Fruit fly (Drosophila melanogaster) whole organism, embryonic: ENCODE data around the gene CG9222.

Source experiments
- Antp ChIP-seq: fragments of 200-800 bp; sonication (Bioruptor generic); optimal IDR thresholded peaks from 3 replicates; lab custom pipeline; 2016; ENCODE audit warnings: missing biosample characterization, missing genetic modification characterization
- Bdp1 ChIP-seq: fragments of 200-800 bp; sonication (Bioruptor generic); optimal IDR thresholded peaks from 3 replicates; lab custom pipeline; 2016; ENCODE audit warnings: missing biosample characterization, missing genetic modification characterization
- CG10147 ChIP-seq: fragments of 200-800 bp; sonication (Bioruptor generic); optimal IDR thresholded peaks from 2 replicates; lab custom pipeline; 2019; ENCODE audit warnings: missing biosample characterization, mild to moderate bottlenecking, missing genetic modification characterization, moderate library complexity
- CG11723 ChIP-seq: fragments of 200-800 bp; sonication (Bioruptor generic); optimal IDR thresholded peaks from 2 replicates; lab custom pipeline; 2017; ENCODE audit warnings: missing biosample characterization, mild to moderate bottlenecking, missing genetic modification characterization
- CG12104 ChIP-seq: fragments of 200-800 bp; sonication (Bioruptor generic); optimal IDR thresholded peaks from 3 replicates; lab custom pipeline; 2016; ENCODE audit warnings: missing biosample characterization, missing genetic modification characterization
- CG12299 ChIP-seq: fragments of 200-800 bp; sonication (Bioruptor generic); optimal IDR thresholded peaks from 2 replicates; lab custom pipeline; 2018; ENCODE audit warnings: missing biosample characterization, mild to moderate bottlenecking, missing genetic modification characterization
- CG1233 ChIP-seq: fragments of 200-800 bp; sonication (Bioruptor generic); optimal IDR thresholded peaks from 4 replicates; lab custom pipeline; 2018; ENCODE audit warnings: missing biosample characterization, mild to moderate bottlenecking, missing genetic modification characterization
- CG12659 ChIP-seq: fragments of 200-800 bp; sonication (Bioruptor generic); optimal IDR thresholded peaks from 3 replicates; lab custom pipeline; 2017; ENCODE audit warnings: mild to moderate bottlenecking, missing biosample characterization, missing genetic modification reagents, missing genetic modification characterization
- CG13424 ChIP-seq: fragments of 200-800 bp; sonication (Bioruptor generic); optimal IDR thresholded peaks from 2 replicates; lab custom pipeline; 2019; ENCODE audit warnings: missing biosample characterization, mild to moderate bottlenecking, missing genetic modification characterization, moderate library complexity
- CG15269 ChIP-seq: fragments of 200-800 bp; sonication (Bioruptor generic); optimal IDR thresholded peaks from 2 replicates; lab custom pipeline; 2018; ENCODE audit warnings: missing biosample characterization, mild to moderate bottlenecking, missing genetic modification characterization, moderate library complexity
- CG17802 ChIP-seq: fragments of 200-800 bp; sonication (Bioruptor generic); optimal IDR thresholded peaks from 2 replicates; lab custom pipeline; 2018; ENCODE audit warnings: missing biosample characterization, mild to moderate bottlenecking, missing genetic modification characterization, moderate library complexity
- CG18011 ChIP-seq: fragments of 200-800 bp; sonication (Bioruptor generic); optimal IDR thresholded peaks from 2 replicates; lab custom pipeline; 2017; ENCODE audit warnings: missing biosample characterization, missing genetic modification characterization, mild to moderate bottlenecking, moderate library complexity, missing genotype
- CG18476 ChIP-seq: fragments of 200-800 bp; sonication (Bioruptor generic); optimal IDR thresholded peaks from 2 replicates; lab custom pipeline; 2016; ENCODE audit warnings: missing biosample characterization, mild to moderate bottlenecking, missing genetic modification characterization
- CG2120 ChIP-seq: fragments of 200-800 bp; sonication (Bioruptor generic); optimal IDR thresholded peaks from 3 replicates; lab custom pipeline; 2016; ENCODE audit warnings: missing biosample characterization, missing genetic modification characterization
- CG6654 ChIP-seq: fragments of 200-800 bp; sonication (Bioruptor generic); optimal IDR thresholded peaks from 2 replicates; lab custom pipeline; 2017; ENCODE audit warnings: missing biosample characterization, mild to moderate bottlenecking, missing genetic modification characterization
- CG7271 ChIP-seq: fragments of 200-800 bp; sonication (Bioruptor generic); optimal IDR thresholded peaks from 2 replicates; lab custom pipeline; 2018; ENCODE audit warnings: missing biosample characterization, mild to moderate bottlenecking, missing genetic modification characterization, moderate library complexity
- CG7556 ChIP-seq: fragments of 200-800 bp; sonication (Bioruptor generic); optimal IDR thresholded peaks from 2 replicates; lab custom pipeline; 2017; ENCODE audit warnings: missing biosample characterization, mild to moderate bottlenecking, missing genetic modification characterization
- CG8290 ChIP-seq, 3 experiments: fragments of 200-800 bp; sonication (Bioruptor generic); optimal IDR thresholded peaks; 2 replicates each; lab custom pipeline; 2016 to 2019; ENCODE audit warnings: missing biosample characterization in 3 of 3, missing genetic modification characterization in 3 of 3, mild to moderate bottlenecking in 2 of 3, moderate library complexity in 1 of 3
- Dll ChIP-seq: fragments of 200-800 bp; sonication (Bioruptor generic); IDR thresholded peaks from 4 replicates; pipeline ENCODE4 v1.3.6; 2022; ENCODE audit warnings: missing biosample characterization, missing genetic modification characterization; ENCODE audit not compliant: partially characterized antibody
- Elba2 ChIP-seq: fragments of 200-800 bp; sonication (Bioruptor generic); optimal IDR thresholded peaks from 3 replicates; lab custom pipeline; 2016; ENCODE audit warnings: missing biosample characterization, missing genetic modification characterization
- Gsc ChIP-seq: fragments of 200-800 bp; sonication (Bioruptor generic); IDR thresholded peaks from 2 replicates; pipeline ENCODE4 v1.3.6; 2022; ENCODE audit warnings: missing biosample characterization, missing genetic modification characterization
- Hr3 ChIP-seq: fragments of 200-800 bp; sonication (Bioruptor generic); optimal IDR thresholded peaks from 3 replicates; lab custom pipeline; 2016; ENCODE audit warnings: missing biosample characterization, missing genetic modification characterization
- Hr51 ChIP-seq, 2 experiments: fragments of 200-800 bp; sonication (Bioruptor generic); optimal IDR thresholded peaks; 2 replicates in 1 of 2; 3 replicates in 1 of 2; lab custom pipeline; 2016 to 2018; ENCODE audit warnings: missing biosample characterization in 2 of 2, missing genetic modification characterization in 2 of 2, mild to moderate bottlenecking in 1 of 2, moderate library complexity in 1 of 2
- Hsf ChIP-seq: fragments of 200-800 bp; sonication (Bioruptor generic); optimal IDR thresholded peaks from 3 replicates; lab custom pipeline; 2016; ENCODE audit warnings: missing biosample characterization, missing genetic modification characterization
- MESR4 ChIP-seq: fragments of 200-800 bp; sonication (Bioruptor generic); optimal IDR thresholded peaks from 2 replicates; lab custom pipeline; 2018; ENCODE audit warnings: missing biosample characterization, mild to moderate bottlenecking, missing genetic modification characterization, moderate library complexity
- NK7.1 ChIP-seq: fragments of 200-800 bp; sonication (Bioruptor generic); optimal IDR thresholded peaks from 3 replicates; lab custom pipeline; 2016; ENCODE audit warnings: missing biosample characterization, missing genetic modification characterization
- Taf1 ChIP-seq: fragments of 200-800 bp; sonication (Bioruptor generic); IDR thresholded peaks from 2 replicates; pipeline ENCODE4 v1.3.6; 2022; ENCODE audit warnings: missing biosample characterization, missing genetic modification characterization
- az2 ChIP-seq: fragments of 200-800 bp; sonication (Bioruptor generic); optimal IDR thresholded peaks from 3 replicates; lab custom pipeline; 2016; ENCODE audit warnings: missing biosample characterization, missing genetic modification characterization
- bcd ChIP-seq: fragments of 200-800 bp; sonication (Bioruptor generic); optimal IDR thresholded peaks from 2 replicates; lab custom pipeline; 2017; ENCODE audit warnings: missing biosample characterization, mild to moderate bottlenecking, missing genetic modification characterization
- cad ChIP-seq: fragments of >200 bp; optimal IDR thresholded peaks from 2 replicates; lab custom pipeline; 2017; ENCODE audit warnings: missing biosample characterization, missing genetic modification characterization
- corto ChIP-seq: fragments of 200-800 bp; sonication (Bioruptor generic); optimal IDR thresholded peaks from 2 replicates; lab custom pipeline; 2016; ENCODE audit warnings: missing biosample characterization, mild to moderate bottlenecking, missing genetic modification characterization, moderate library complexity
- dimm ChIP-seq: fragments of 200-800 bp; sonication (Bioruptor generic); IDR thresholded peaks from 2 replicates; pipeline ENCODE4 v1.3.6; 2022; ENCODE audit warnings: missing biosample characterization, missing genetic modification characterization
- dysf ChIP-seq: fragments of 200-800 bp; sonication (Bioruptor generic); IDR thresholded peaks from 3 replicates; pipeline ENCODE4 v1.3.6; 2022; ENCODE audit warnings: missing biosample characterization, missing genetic modification characterization
- esg ChIP-seq: fragments of 200-800 bp; sonication (Bioruptor generic); conservative IDR thresholded peaks from 2 replicates; pipeline ENCODE4 v1.3.6; 2022; ENCODE audit warnings: missing biosample characterization, missing genetic modification characterization
- ftz-f1 ChIP-seq: fragments of 200-800 bp; sonication (Bioruptor generic); optimal IDR thresholded peaks from 2 replicates; lab custom pipeline; 2016; ENCODE audit warnings: missing biosample characterization, missing genetic modification characterization
- gem ChIP-seq: fragments of 200-800 bp; sonication (Bioruptor generic); optimal IDR thresholded peaks from 2 replicates; lab custom pipeline; 2019; ENCODE audit warnings: missing biosample characterization, mild to moderate bottlenecking, missing genetic modification characterization, moderate library complexity
- gro ChIP-seq: fragments of 200-800 bp; sonication (Bioruptor generic); optimal IDR thresholded peaks from 2 replicates; lab custom pipeline; 2016; ENCODE audit warnings: missing biosample characterization, missing genetic modification characterization
- mld ChIP-seq: fragments of 200-800 bp; sonication (Bioruptor generic); IDR thresholded peaks from 3 replicates; pipeline ENCODE4 v1.3.6; 2022; ENCODE audit warnings: missing biosample characterization, missing genetic modification characterization; ENCODE audit not compliant: partially characterized antibody
- nerfin-2 ChIP-seq: fragments of 200-800 bp; sonication (Bioruptor generic); IDR thresholded peaks from 2 replicates; pipeline ENCODE4 v1.3.6; 2022; ENCODE audit warnings: missing biosample characterization, missing genetic modification characterization; ENCODE audit not compliant: partially characterized antibody
- pita ChIP-seq: fragments of 200-800 bp; sonication (Bioruptor generic); optimal IDR thresholded peaks from 2 replicates; lab custom pipeline; 2017; ENCODE audit warnings: missing biosample characterization, mild to moderate bottlenecking, missing genetic modification characterization
- psq ChIP-seq: fragments of 200-800 bp; sonication (Bioruptor generic); optimal IDR thresholded peaks from 2 replicates; lab custom pipeline; 2017; ENCODE audit warnings: missing biosample characterization, missing genetic modification characterization
- sc ChIP-seq, 3 experiments: fragments of >200 bp in 2 of 3; fragments of 200-800 bp in 1 of 3; sonication (Bioruptor generic) in 1 of 3; optimal IDR thresholded peaks; 2 replicates in 2 of 3; 3 replicates in 1 of 3; lab custom pipeline; 2017; ENCODE audit warnings: mild to moderate bottlenecking in 1 of 3, missing biosample characterization in 1 of 3, missing genetic modification characterization in 1 of 3, missing genetic modification reagents in 1 of 3
- seq ChIP-seq: fragments of 200-800 bp; sonication (Bioruptor generic); IDR thresholded peaks from 2 replicates; pipeline ENCODE4 v1.3.6; 2022; ENCODE audit warnings: missing biosample characterization, missing genetic modification characterization
- ssp ChIP-seq: fragments of 200-800 bp; sonication (Bioruptor generic); IDR thresholded peaks from 2 replicates; pipeline ENCODE4 v1.3.6; 2022; ENCODE audit warnings: missing biosample characterization, missing genetic modification characterization
- tgo ChIP-seq: fragments of 200-800 bp; sonication (Bioruptor generic); IDR thresholded peaks from 3 replicates; pipeline ENCODE4 v1.3.6; 2022; ENCODE audit warnings: missing biosample characterization, missing genetic modification characterization
- z ChIP-seq: fragments of 200-800 bp; sonication (Bioruptor generic); IDR thresholded peaks from 3 replicates; pipeline ENCODE4 v1.3.6; 2022; ENCODE audit warnings: missing biosample characterization, missing genetic modification characterization
- zen2 ChIP-seq: fragments of 200-800 bp; sonication (Bioruptor generic); IDR thresholded peaks from 3 replicates; pipeline ENCODE4 v1.3.6; 2022; ENCODE audit warnings: missing biosample characterization, missing genetic modification characterization; ENCODE audit not compliant: partially characterized antibody

Gene CG9222

DNA sequence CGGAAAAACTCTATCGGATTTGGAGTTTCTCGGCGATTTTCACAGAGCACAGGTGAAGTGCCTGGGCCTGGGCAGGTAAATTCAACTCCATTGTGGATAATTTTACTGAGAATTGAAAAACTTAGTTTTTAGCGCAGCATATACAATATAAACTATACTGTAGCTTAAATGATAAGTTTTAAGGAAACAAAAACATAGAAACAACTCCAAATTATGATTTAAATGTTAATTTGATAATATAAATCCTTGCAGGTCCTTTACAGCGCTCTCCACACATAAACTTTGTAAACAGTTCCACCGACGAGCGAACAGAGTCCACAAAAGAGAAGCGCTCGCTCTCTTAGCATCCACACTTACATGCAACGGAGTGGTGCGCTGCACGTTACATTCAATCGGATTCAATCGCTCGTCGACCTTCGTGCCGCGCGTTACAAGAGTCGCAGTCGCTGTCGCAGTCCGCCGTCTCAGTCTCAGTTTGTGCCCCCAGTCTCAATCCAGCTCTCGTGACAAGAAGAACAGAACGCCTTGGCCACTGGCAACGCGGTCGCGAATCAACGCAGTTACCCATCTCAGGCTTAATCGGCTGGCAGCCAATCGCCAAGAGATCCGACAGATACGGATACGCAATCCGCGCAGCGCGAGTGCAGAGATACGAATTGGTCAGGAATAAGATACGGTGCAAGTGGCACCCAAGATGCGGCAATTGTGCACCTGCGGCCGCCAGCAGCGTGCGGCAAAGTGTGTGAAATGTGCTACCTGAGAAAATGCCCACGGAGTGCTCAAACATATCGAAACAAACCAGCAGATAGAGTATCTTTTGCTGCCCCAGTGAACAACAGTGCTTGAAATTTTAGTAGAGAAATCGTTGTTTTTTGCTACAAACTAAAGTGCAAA lies 48.2 kb downstream of the CG9222 start, which contains the start of gene smal (continued):
- TF ChIP-seq Bdp1 (GFP tag; lab: Kevin White, UChicago) (no peak), Hsf (GFP tag; lab: Kevin White, UChicago) (no peak), z (no peak), bcd (GFP tag; lab: Kevin White, UChicago) (no peak), Hr3 (GFP tag; lab: Kevin White, UChicago) (no peak), ftz-f1 (GFP tag; lab: Kevin White, UChicago) (peak; percentile 36), CG10147 (GFP tag; lab: Kevin White, UChicago) (no peak), ssp (GFP tag; lab: Robert Waterston, UW) (no peak), Antp (GFP tag; lab: Kevin White, UChicago) (peak; percentile 4), dimm (GFP tag; lab: Robert Waterston, UW) (no peak), CG8290 (GFP tag; optimal IDR thresholded peaks at IDR 0.05; lab: Kevin White, UChicago) (no peak), CG8290 (tag; optimal IDR thresholded peaks at IDR 0.05; lab: Kevin White, UChicago) (peak; percentile 21 to 64), MESR4 (GFP tag; lab: Kevin White, UChicago) (no peak), Taf1 (no peak), CG7556 (GFP tag; lab: Kevin White, UChicago) (no peak), esg (no peak), seq (0 out of 2 replicates have a peak, but pooled peaks have one; percentile 17), psq (no peak), CG15269 (no peak), mld (GFP tag; lab: Robert Waterston, UW) (peak; percentile 70), CG17802 (tag; lab: Kevin White, UChicago) (no peak), tgo (no peak), dysf (GFP tag; lab: Robert Waterston, UW) (no peak), Dll (GFP tag; lab: Robert Waterston, UW) (0 out of 4 replicates have a peak, but pooled peaks have one; percentile 30), az2 (GFP tag; lab: Kevin White, UChicago) (no peak), sc (optimal IDR thresholded peaks at IDR 0.05; lab: Kevin White, UChicago) (no peak), sc (GFP tag; optimal IDR thresholded peaks at IDR 0.05; lab: Kevin White, UChicago) (no peak), CG7271 (tag; lab: Kevin White, UChicago) (peak; percentile 30), CG1233 (no peak), cad (no peak), CG2120 (GFP tag; lab: Kevin White, UChicago) (no peak), CG12104 (GFP tag; lab: Kevin White, UChicago) (no peak), CG12299 (peak; percentile 23), CG6654 (no peak), CG18476 (GFP tag; lab: Kevin White, UChicago) (no peak), gro (GFP tag; lab: Kevin White, UChicago) (no peak), corto (GFP tag; lab: Kevin White, UChicago) (no peak), zen2 (GFP tag; lab: Robert Waterston, UW) (peak; percentile 42; the same call in 1 of the 3 replicates), CG11723 (GFP tag; lab: Kevin White, UChicago) (no peak), CG18011 (GFP tag; lab: Kevin White, UChicago) (no peak), Elba2 (GFP tag; lab: Kevin White, UChicago) (no peak), Hr51 (GFP tag; optimal IDR thresholded peaks at IDR 0.05; lab: Kevin White, UChicago) (peak in 1 of 2 experiments; percentile 34), pita (no peak), Gsc (GFP tag; lab: Robert Waterston, UW) (no peak), NK7.1 (GFP tag; lab: Kevin White, UChicago) (no peak), CG12659 (no peak), nerfin-2 (GFP tag; lab: Robert Waterston, UW) (peak; percentile 15; the same call in 1 of the 2 replicates), gem (tag; lab: Kevin White, UChicago) (no peak), CG13424 (no peak)
